Worm (Caenorhabditis elegans) whole organism, L1 larva: ENCODE data around the gene fubl-3.

Experiments used
- C04F5.9 ChIP-seq: sonication (generic microtip); optimal IDR thresholded peaks from 2 replicates; lab custom pipeline; 2016; ENCODE audit warnings: missing genetic modification characterization, missing compliant biosample characterization
- ces-1 ChIP-seq: fragments of 150-350 bp; optimal IDR thresholded peaks from 2 replicates; lab custom pipeline; 2014; ENCODE audit warnings: missing biosample characterization, missing genetic modification reagents, missing genetic modification characterization
- lin-13 ChIP-seq: fragments of 150-350 bp; optimal IDR thresholded peaks from 2 replicates; lab custom pipeline; 2014; ENCODE audit warnings: missing biosample characterization, missing genetic modification reagents, missing genetic modification characterization
- lin-15B ChIP-seq: fragments of 150-350 bp; sonication (generic microtip); optimal IDR thresholded peaks from 3 replicates; lab custom pipeline; 2014; ENCODE audit warnings: missing biosample characterization, missing genetic modification characterization
- nhr-77 ChIP-seq: fragments of 150-350 bp; optimal IDR thresholded peaks from 2 replicates; lab custom pipeline; 2014; ENCODE audit warnings: missing biosample characterization, missing genetic modification characterization
- pax-3 ChIP-seq: fragments of 200-800 bp; sonication (Bioruptor generic); optimal IDR thresholded peaks from 2 replicates; lab custom pipeline; 2018; ENCODE audit warnings: mild to moderate bottlenecking, missing genetic modification characterization, moderate library complexity, missing compliant biosample characterization

ce11 chrX:17486735-17487134 is 52.5 kb downstream of the fubl-3 start, which contains the start of gene npr-24:
- TF ChIP-seq nhr-77, result no peak
- no peak for TF ChIP-seq lin-13 (GFP tag; lab: Kevin White, UChicago)
- TF ChIP-seq pax-3 (tag; lab: Kevin White, UChicago), result no peak
- TF ChIP-seq lin-15B (tag; lab: Kevin White, UChicago), result no peak
- no peak for TF ChIP-seq C04F5.9
- no peak for TF ChIP-seq ces-1
